Worm (Caenorhabditis elegans): ENCODE results near the gene ZC302.3.

DNA sequence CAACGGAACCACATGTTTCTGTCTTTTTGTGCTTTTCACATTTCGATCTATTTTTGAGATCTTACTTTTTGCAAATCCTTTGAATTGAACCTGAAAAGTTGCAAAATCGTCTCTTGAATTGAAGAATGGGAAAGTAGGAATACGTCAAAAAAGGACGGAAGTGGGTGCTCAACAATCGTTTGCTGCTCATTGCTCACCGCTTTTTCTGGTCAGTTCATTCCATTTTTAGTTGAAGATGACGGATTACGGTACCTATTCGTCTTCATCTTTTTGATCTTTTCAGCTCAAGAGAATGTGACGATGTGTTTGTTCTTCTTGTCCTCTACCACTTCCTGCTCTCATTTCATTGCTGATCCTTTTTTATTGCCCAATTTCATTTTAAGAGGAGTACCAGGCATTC lies 46.1 kb downstream of the ZC302.3 start, which contains the start of gene C05A2.4:
- TF ChIP-seq elt-3 (tag; optimal IDR thresholded peaks at IDR 0.05), result no peak
- TF ChIP-seq C34F6.9 (tag; optimal IDR thresholded peaks at IDR 0.05), result no peak
- TF ChIP-seq fos-1 (tag; optimal IDR thresholded peaks at IDR 0.05), result no peak
- TF ChIP-seq R02D3.7 (tag; optimal IDR thresholded peaks at IDR 0.05), result no peak
- TF ChIP-seq nhr-11 (tag; optimal IDR thresholded peaks at IDR 0.05), result no peak
- no peak for TF ChIP-seq ztf-11 (tag; optimal IDR thresholded peaks at IDR 0.05)
- no peak for TF ChIP-seq zag-1 (tag; optimal IDR thresholded peaks at IDR 0.05)
- TF ChIP-seq snpc-4 (tag; optimal IDR thresholded peaks at IDR 0.05), result no peak
- no peak for TF ChIP-seq lsy-2 (tag; optimal IDR thresholded peaks at IDR 0.05)
- no peak for TF ChIP-seq mab-5 (tag; optimal IDR thresholded peaks at IDR 0.05)
- TF ChIP-seq unc-39 (tag; optimal IDR thresholded peaks at IDR 0.05), result no peak
- TF ChIP-seq lin-13 (GFP tag; optimal IDR thresholded peaks at IDR 0.05), result no peak

Measured in whole organism, L2 larva.